Worm (Caenorhabditis elegans): ENCODE results near the gene fbxb-42.
"Not testable (repeated sequence)": the region's sequence is repeated elsewhere in the genome, so short reads cannot be mapped to it uniquely, and the experiment has no call there.

ce11 chrII:1543182-1543581 is 5.8 kb downstream of the fbxb-42 start, which contains the start of gene K05F6.4:
- TF ChIP-seq ama-1 (optimal IDR thresholded peaks at IDR 0.05); efl-3 (GFP tag; optimal IDR thresholded peaks at IDR 0.05); nhr-76 (tag; optimal IDR thresholded peaks at IDR 0.05); egl-27 (tag; optimal IDR thresholded peaks at IDR 0.05); blmp-1 (tag; optimal IDR thresholded peaks at IDR 0.05); efl-1 (optimal IDR thresholded peaks at IDR 0.05); efl-1 (GFP tag; optimal IDR thresholded peaks at IDR 0.05 in 1 of 2): not testable (repeated sequence)

Measured in whole organism, L1 larva.